Fruit fly (Drosophila melanogaster): ENCODE results near the gene dj.
A peak's percentile ranks its signal among the peaks of the same experiment; 100 is the strongest.

The dj gene

dm6 chr3R:7081972-7082371, 22.9 kb downstream of the dj start, which contains the start of gene Dpck (continued):
- TF ChIP-seq CG7928 (GFP tag; optimal IDR thresholded peaks at IDR 0.05) (no peak), Deaf1 (tag; optimal IDR thresholded peaks at IDR 0.05) (no peak), oc (tag; optimal IDR thresholded peaks at IDR 0.05) (no peak), Dip3 (GFP tag; optimal IDR thresholded peaks at IDR 0.05) (no peak)

- TF ChIP-seq ato (GFP tag; IDR thresholded peaks at IDR 0.05; ENCODE audit: partially characterized antibody) (no peak), nom (GFP tag; optimal IDR thresholded peaks at IDR 0.05) (peak; percentile 29), PHDP (tag; optimal IDR thresholded peaks at IDR 0.05) (no peak)
Measured at dm6 chr3R:7083750-7084149, 24.6 kb downstream of the dj start.

dm6 chr3R:7085455-7085854, 26.3 kb downstream of the dj start:
- no peak for TF ChIP-seq CG3163 (GFP tag; optimal IDR thresholded peaks at IDR 0.05)
- TF ChIP-seq slbo (GFP tag; IDR thresholded peaks at IDR 0.05) = 0 out of 2 replicates have a peak, but pooled peaks have one; percentile 15
- TF ChIP-seq CG1233 (GFP tag; optimal IDR thresholded peaks at IDR 0.05) = no peak
- TF ChIP-seq pzg (GFP tag; optimal IDR thresholded peaks at IDR 0.05) = peak; percentile 39
- peak; percentile 78 for TF ChIP-seq Dp (GFP tag; optimal IDR thresholded peaks at IDR 0.05)
- TF ChIP-seq crp (GFP tag; optimal IDR thresholded peaks at IDR 0.05) = no peak
- no peak for TF ChIP-seq tin (GFP tag; optimal IDR thresholded peaks at IDR 0.05)
- no peak for TF ChIP-seq CG17328 (GFP tag; IDR thresholded peaks at IDR 0.05)
- no peak for TF ChIP-seq CG15011 (GFP tag; optimal IDR thresholded peaks at IDR 0.05)
- no peak for TF ChIP-seq CG13424 (tag; optimal IDR thresholded peaks at IDR 0.05)
- TF ChIP-seq Ets65A (GFP tag) = no peak
- no peak for TF ChIP-seq CG6654 (GFP tag; optimal IDR thresholded peaks at IDR 0.05)
- no peak for TF ChIP-seq p53 (GFP tag; optimal IDR thresholded peaks at IDR 0.05)
- no peak for TF ChIP-seq ems (GFP tag; optimal IDR thresholded peaks at IDR 0.05)
- no peak for TF ChIP-seq CG14965 (GFP tag; optimal IDR thresholded peaks at IDR 0.05; ENCODE audit: borderline replicate concordance)
- no peak for TF ChIP-seq E2f1 (GFP tag; IDR thresholded peaks at IDR 0.05)
- 0 out of 2 replicates have a peak, but pooled peaks have one; percentile 33 for TF ChIP-seq Rfx (GFP tag; IDR thresholded peaks at IDR 0.05)
- no peak for TF ChIP-seq MTF-1 (GFP tag; optimal IDR thresholded peaks at IDR 0.05; ENCODE audit: borderline replicate concordance)
- TF ChIP-seq nom (GFP tag; optimal IDR thresholded peaks at IDR 0.05) = peak; percentile 34
- no peak for TF ChIP-seq so (GFP tag; IDR thresholded peaks at IDR 0.05)
- TF ChIP-seq ranshi (GFP tag; IDR thresholded peaks at IDR 0.05) = peak; percentile 39; the same call in 1 of the 2 replicates
- peak; percentile 80 for TF ChIP-seq Myb (GFP tag; optimal IDR thresholded peaks at IDR 0.05)
- TF ChIP-seq Bdp1 (GFP tag; optimal IDR thresholded peaks at IDR 0.05) = no peak
- TF ChIP-seq CG10267 (tag; optimal IDR thresholded peaks at IDR 0.05) = no peak
- no peak for TF ChIP-seq CG11085 (GFP tag; IDR thresholded peaks at IDR 0.05)
- TF ChIP-seq Dip3 (GFP tag; optimal IDR thresholded peaks at IDR 0.05) = no peak
- TF ChIP-seq Hr78 (GFP tag; optimal IDR thresholded peaks at IDR 0.05) = no peak
- TF ChIP-seq Ada2b (GFP tag; IDR thresholded peaks at IDR 0.05) = no peak
- TF ChIP-seq ttk (GFP tag; IDR thresholded peaks at IDR 0.05) = no peak
- no peak for TF ChIP-seq repo (GFP tag; optimal IDR thresholded peaks at IDR 0.05)
- no peak for TF ChIP-seq chm (GFP tag; IDR thresholded peaks at IDR 0.05)
- TF ChIP-seq CG8478 (optimal IDR thresholded peaks at IDR 0.05) = no peak
- TF ChIP-seq chif (GFP tag; optimal IDR thresholded peaks at IDR 0.05) = no peak
- TF ChIP-seq sug (tag; optimal IDR thresholded peaks at IDR 0.05) = peak; percentile 10
- TF ChIP-seq CG1529 (GFP tag; optimal IDR thresholded peaks at IDR 0.05) = no peak
- no peak for TF ChIP-seq CG11093 (GFP tag; IDR thresholded peaks at IDR 0.05)
- TF ChIP-seq CG18619 (GFP tag; optimal IDR thresholded peaks at IDR 0.05) = no peak
- TF ChIP-seq Jarid2 (GFP tag; optimal IDR thresholded peaks at IDR 0.05) = no peak
- no peak for TF ChIP-seq TFAM (GFP tag; optimal IDR thresholded peaks at IDR 0.05)
- TF ChIP-seq YL-1 (GFP tag; optimal IDR thresholded peaks at IDR 0.05) = peak; percentile 4
- TF ChIP-seq CG7357 (GFP tag; IDR thresholded peaks at IDR 0.05) = no peak
- TF ChIP-seq row (GFP tag; IDR thresholded peaks at IDR 0.05) = 0 out of 3 replicates have a peak, but pooled peaks have one; percentile 27
- no peak for TF ChIP-seq dmrt11E (tag; optimal IDR thresholded peaks at IDR 0.05)
